Worm (Caenorhabditis elegans): Measurements from ENCODE around the gene T26A8.4.

DNA sequence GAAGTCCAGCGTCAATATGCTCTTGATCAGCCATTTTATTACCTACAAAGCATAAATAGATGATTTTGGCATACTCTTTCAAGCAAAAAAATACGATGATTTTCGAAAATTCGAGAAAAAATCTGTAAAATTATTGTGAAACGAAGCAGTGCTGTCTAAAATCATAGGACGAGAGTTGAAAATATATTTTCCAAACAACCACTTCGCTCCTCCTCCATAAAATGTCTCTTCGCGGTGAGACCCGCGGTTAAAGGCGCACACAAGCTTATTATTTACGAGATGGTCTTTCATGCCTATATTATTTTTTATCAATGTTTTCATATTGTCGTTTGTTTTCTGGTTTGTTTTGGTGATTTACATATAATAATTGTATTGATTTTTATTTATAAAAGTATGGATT, 53.4 kb downstream of the T26A8.4 start, which contains the start of gene nap-1:
- peak; percentile 77 for TF ChIP-seq skn-1 (tag; optimal IDR thresholded peaks at IDR 0.05)
- peak; percentile 47 for TF ChIP-seq F16B12.6 (tag; optimal IDR thresholded peaks at IDR 0.05)
- TF ChIP-seq lin-35 (GFP tag; optimal IDR thresholded peaks at IDR 0.05), result peak; percentile 77 to 85

All from whole organism, L1 larva.